Worm (Caenorhabditis elegans) whole organism, late embryonic: Measurements from ENCODE around the gene T24C12.1.
A peak's percentile ranks its signal among the peaks of the same experiment; 100 is the strongest.

ENCODE experiments used
- F13H6.1 ChIP-seq: sonication (generic microtip); optimal IDR thresholded peaks from 2 replicates; lab custom pipeline; 2016; ENCODE audit warnings: missing genetic modification characterization, missing compliant biosample characterization
- K02D7.2 ChIP-seq: sonication (generic microtip); optimal IDR thresholded peaks from 2 replicates; lab custom pipeline; 2017; ENCODE audit warnings: mild to moderate bottlenecking, missing genetic modification characterization, missing compliant biosample characterization
- K09A11.1 ChIP-seq: sonication (generic microtip); optimal IDR thresholded peaks from 2 replicates; lab custom pipeline; 2017; ENCODE audit warnings: antibody characterized with exemption, mild to moderate bottlenecking, missing genetic modification characterization, missing compliant biosample characterization; ENCODE audit not compliant: insufficient read depth
- Y22D7AL.16 ChIP-seq: sonication (generic microtip); optimal IDR thresholded peaks from 2 replicates; lab custom pipeline; 2016; ENCODE audit warnings: missing genetic modification characterization, missing compliant biosample characterization
- ama-1 ChIP-seq: fragments of 150-350 bp; optimal IDR thresholded peaks from 2 replicates; lab custom pipeline; 2014
- ceh-14 ChIP-seq: sonication (generic microtip); optimal IDR thresholded peaks from 2 replicates; lab custom pipeline; 2016; ENCODE audit warnings: missing genotype, missing genetic modification characterization, missing compliant biosample characterization
- ceh-19 ChIP-seq: fragments of 200-800 bp; sonication (Bioruptor generic); optimal IDR thresholded peaks from 2 replicates; lab custom pipeline; 2018; ENCODE audit warnings: mild to moderate bottlenecking, missing genetic modification characterization, missing compliant biosample characterization
- ceh-24 ChIP-seq: sonication (generic microtip); optimal IDR thresholded peaks from 2 replicates; lab custom pipeline; 2016; ENCODE audit warnings: mild to moderate bottlenecking, missing genetic modification characterization, missing compliant biosample characterization
- ceh-30 ChIP-seq: fragments of 150-350 bp; optimal IDR thresholded peaks from 2 replicates; lab custom pipeline; 2014; ENCODE audit warnings: missing biosample characterization, missing genetic modification characterization
- ceh-48 ChIP-seq: sonication (generic microtip); optimal IDR thresholded peaks from 2 replicates; lab custom pipeline; 2016; ENCODE audit warnings: missing genetic modification characterization, inconsistent platforms, missing compliant biosample characterization
- che-1 ChIP-seq: sonication (generic microtip); optimal IDR thresholded peaks from 2 replicates; lab custom pipeline; 2016; ENCODE audit warnings: mild to moderate bottlenecking, missing genetic modification characterization, missing compliant biosample characterization
- elt-2 ChIP-seq: sonication (generic microtip); optimal IDR thresholded peaks from 2 replicates; lab custom pipeline; 2016; ENCODE audit warnings: missing genetic modification reagents, missing genetic modification characterization, missing compliant biosample characterization
- ets-4 ChIP-seq: sonication (generic microtip); optimal IDR thresholded peaks from 2 replicates; lab custom pipeline; 2016; ENCODE audit warnings: missing genetic modification characterization, missing compliant biosample characterization
- fax-1 ChIP-seq: sonication (generic microtip); optimal IDR thresholded peaks from 2 replicates; lab custom pipeline; 2016; ENCODE audit warnings: missing genotype, missing genetic modification characterization, missing compliant biosample characterization
- hlh-13 ChIP-seq: fragments of 200-800 bp; sonication (Bioruptor generic); optimal IDR thresholded peaks from 2 replicates; lab custom pipeline; 2018; ENCODE audit warnings: mild to moderate bottlenecking, missing genetic modification characterization, missing compliant biosample characterization
- hlh-15 ChIP-seq: sonication (generic microtip); optimal IDR thresholded peaks from 2 replicates; lab custom pipeline; 2016; ENCODE audit warnings: missing genetic modification characterization, missing compliant biosample characterization
- hlh-30 ChIP-seq: sonication (generic microtip); optimal IDR thresholded peaks from 2 replicates; lab custom pipeline; 2017; ENCODE audit warnings: antibody characterized with exemption, missing genetic modification characterization, missing compliant biosample characterization; ENCODE audit not compliant: insufficient read depth
- hlh-6 ChIP-seq: sonication (generic microtip); optimal IDR thresholded peaks from 2 replicates; lab custom pipeline; 2016; ENCODE audit warnings: missing genotype, missing genetic modification characterization, missing compliant biosample characterization
- lin-11 ChIP-seq: fragments of 200-800 bp; sonication (Bioruptor generic); optimal IDR thresholded peaks from 2 replicates; lab custom pipeline; 2018; ENCODE audit warnings: mild to moderate bottlenecking, missing genetic modification characterization, missing compliant biosample characterization
- madf-2 ChIP-seq: sonication (generic microtip); optimal IDR thresholded peaks from 2 replicates; lab custom pipeline; 2017; ENCODE audit warnings: missing genetic modification characterization, missing compliant biosample characterization
- nhr-11 ChIP-seq: fragments of 150-350 bp; optimal IDR thresholded peaks from 2 replicates; lab custom pipeline; 2014; ENCODE audit warnings: missing biosample characterization, missing genetic modification characterization
- npax-4 ChIP-seq: sonication (generic microtip); optimal IDR thresholded peaks from 2 replicates; lab custom pipeline; 2016; ENCODE audit warnings: missing genetic modification characterization, missing compliant biosample characterization
- odd-2 ChIP-seq: sonication (generic microtip); optimal IDR thresholded peaks from 2 replicates; lab custom pipeline; 2017; ENCODE audit warnings: antibody characterized with exemption, mild to moderate bottlenecking, missing genetic modification characterization, missing compliant biosample characterization
- pat-9 ChIP-seq: fragments of 200-800 bp; sonication (Bioruptor generic); optimal IDR thresholded peaks from 2 replicates; lab custom pipeline; 2018; ENCODE audit warnings: mild to moderate bottlenecking, missing genetic modification characterization, moderate library complexity, missing compliant biosample characterization
- pha-4 ChIP-seq: fragments of 150-350 bp; optimal IDR thresholded peaks from 2 replicates; lab custom pipeline; 2018; ENCODE audit warnings: missing biosample characterization, missing genetic modification reagents, missing genetic modification characterization
- pqm-1 ChIP-seq: sonication (generic microtip); optimal IDR thresholded peaks from 2 replicates; lab custom pipeline; 2016; ENCODE audit warnings: missing genetic modification characterization, missing compliant biosample characterization
- pros-1 ChIP-seq: fragments of 150-350 bp; optimal IDR thresholded peaks from 2 replicates; lab custom pipeline; 2014; ENCODE audit warnings: missing biosample characterization, missing genetic modification reagents, missing genetic modification characterization
- ref-2 ChIP-seq: sonication (generic microtip); optimal IDR thresholded peaks from 2 replicates; lab custom pipeline; 2016; ENCODE audit warnings: missing genetic modification characterization, missing compliant biosample characterization
- sdc-2 ChIP-seq: sonication (generic microtip); optimal IDR thresholded peaks from 2 replicates; lab custom pipeline; 2016; ENCODE audit warnings: missing genotype, missing genetic modification characterization, missing compliant biosample characterization
- sox-2 ChIP-seq: fragments of 200-800 bp; sonication (Bioruptor generic); IDR thresholded peaks from 2 replicates; pipeline ENCODE4 v1.3.6; 2022; ENCODE audit warnings: missing genetic modification reagents, missing genetic modification characterization, missing compliant biosample characterization
- ttx-3 ChIP-seq: sonication (generic microtip); optimal IDR thresholded peaks from 2 replicates; lab custom pipeline; 2016; ENCODE audit warnings: missing genetic modification reagents, missing genetic modification characterization, missing compliant biosample characterization
- unc-42 ChIP-seq: sonication (generic microtip); optimal IDR thresholded peaks from 2 replicates; lab custom pipeline; 2016; ENCODE audit warnings: missing genotype, missing genetic modification characterization, missing compliant biosample characterization
- unc-86 ChIP-seq: sonication (generic microtip); optimal IDR thresholded peaks from 2 replicates; lab custom pipeline; 2016; ENCODE audit warnings: missing genetic modification characterization, missing compliant biosample characterization

T24C12.1 gene

DNA sequence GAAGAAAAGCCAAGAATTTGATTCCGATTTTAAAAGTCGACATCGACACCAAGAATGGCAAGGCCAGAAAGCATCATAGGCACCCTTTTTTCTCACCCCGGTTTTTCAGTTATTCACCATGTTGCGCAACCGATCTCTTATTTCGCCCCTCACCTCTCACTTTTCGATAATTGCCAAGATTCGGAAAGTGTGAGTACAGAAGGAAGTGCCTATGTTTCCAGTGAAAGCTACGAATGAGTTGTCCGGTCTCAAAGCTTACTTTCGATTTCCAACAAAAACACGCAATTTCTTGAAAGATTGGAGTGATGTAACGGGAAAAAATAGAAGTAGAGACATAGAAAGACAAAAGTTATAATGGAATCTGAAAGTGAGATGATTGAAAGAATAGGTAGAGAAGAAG is 45.5 kb upstream of the T24C12.1 start:
- TF ChIP-seq ref-2 (tag; lab: Kevin White, UChicago) = no peak
- no peak for TF ChIP-seq npax-4 (tag; lab: Kevin White, UChicago)
- no peak for TF ChIP-seq pros-1 (tag; lab: Kevin White, UChicago)
- no peak for TF ChIP-seq unc-42 (tag; lab: Kevin White, UChicago)
- TF ChIP-seq F13H6.1 (tag; lab: Kevin White, UChicago) = no peak
- no peak for TF ChIP-seq unc-86 (tag; lab: Kevin White, UChicago)
- no peak for TF ChIP-seq ceh-14

DNA sequence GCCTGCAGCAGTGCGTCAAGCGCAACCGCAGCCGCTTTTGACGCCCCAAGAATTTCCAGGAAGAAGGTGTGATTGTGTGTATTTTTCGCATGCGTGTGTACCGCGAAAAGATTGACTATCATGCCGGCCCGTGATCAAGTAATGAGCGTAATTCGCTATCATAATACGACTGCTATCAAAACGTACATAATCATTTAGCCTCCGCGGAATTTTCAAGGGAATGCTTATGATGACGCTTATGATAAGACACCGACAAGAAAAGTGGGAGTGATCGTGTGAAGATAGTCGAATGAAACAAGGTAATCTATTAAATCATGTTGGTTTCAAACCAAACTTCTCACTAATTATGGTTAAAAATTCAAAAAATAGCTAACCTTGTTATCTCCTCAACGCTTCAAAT is 41.4 kb upstream of the T24C12.1 start:
- no peak for TF ChIP-seq hlh-30
- peak; percentile 17 for TF ChIP-seq elt-2 (tag; lab: Kevin White, UChicago)

DNA sequence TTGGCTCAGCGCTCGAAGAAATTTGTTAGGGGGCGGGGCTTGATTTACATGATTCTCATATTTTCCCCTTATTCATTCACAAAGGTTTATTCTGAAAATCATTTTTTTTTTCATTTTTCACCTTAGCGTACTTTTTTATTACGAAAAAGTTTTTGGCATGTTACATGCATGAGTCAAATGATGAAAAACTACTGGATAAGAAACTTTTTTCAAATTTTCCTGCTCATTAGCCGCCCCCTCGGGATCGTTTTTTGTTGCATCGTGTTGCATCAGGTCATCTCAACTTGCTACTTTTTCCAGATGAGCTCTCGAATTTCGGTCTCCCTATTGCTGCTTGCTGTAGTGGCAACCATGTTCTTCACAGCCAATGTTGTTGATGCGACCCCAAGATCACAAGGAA is 36.2 kb upstream of the T24C12.1 start, which contains the start of gene pdf-2:
pdf-2 (plus strand) TSS at position 301 of the 400 bp plus-strand sequence.
- TF ChIP-seq che-1 (tag; lab: Kevin White, UChicago) (no peak), hlh-13 (GFP tag; lab: Kevin White, UChicago) (no peak), ceh-19 (GFP tag; lab: Kevin White, UChicago) (no peak), ama-1 (lab: Kevin White, UChicago) (no peak), ceh-24 (tag; lab: Kevin White, UChicago) (no peak), K09A11.1 (tag; lab: Kevin White, UChicago) (no peak), unc-86 (tag; lab: Kevin White, UChicago) (no peak), ttx-3 (no peak), pqm-1 (no peak), K02D7.2 (no peak), hlh-15 (no peak), pat-9 (tag; lab: Kevin White, UChicago) (no peak), ceh-30 (tag; lab: Kevin White, UChicago) (no peak)
- TF ChIP-seq, all 69 proteins: peak for 0

DNA sequence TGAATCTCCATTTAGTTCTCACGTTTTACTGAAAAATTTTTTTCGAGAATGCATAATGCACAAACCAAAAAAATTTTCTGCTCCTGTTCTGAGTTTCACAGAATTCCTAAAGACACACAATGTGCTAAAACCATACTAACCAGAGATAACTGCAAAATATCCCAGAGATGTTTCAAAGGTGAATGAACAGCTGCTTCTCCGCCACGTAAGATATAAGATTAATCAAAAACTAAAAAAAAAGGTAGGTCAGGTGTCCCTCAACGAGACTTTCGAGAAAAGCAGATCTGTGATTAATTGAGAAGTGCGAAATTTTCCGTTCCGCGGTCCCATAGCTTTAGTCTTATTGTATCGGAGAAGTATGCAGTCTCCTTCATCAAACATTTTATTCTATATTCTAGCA is 34.5 kb upstream of the T24C12.1 start, which contains the start of gene F48B9.3:
F48B9.3 (plus strand) TSS at position 301 of the 400 bp plus-strand sequence.
- no peak for TF ChIP-seq hlh-13 (GFP tag; lab: Kevin White, UChicago)
- TF ChIP-seq fax-1 (tag; lab: Kevin White, UChicago) = no peak
- TF ChIP-seq sdc-2 = no peak
- no peak for TF ChIP-seq Y22D7AL.16 (tag; lab: Kevin White, UChicago)
- no peak for TF ChIP-seq pha-4 (tag; lab: Kevin White, UChicago)
- no peak for TF ChIP-seq madf-2 (tag; lab: Kevin White, UChicago)
- TF ChIP-seq odd-2 (tag; lab: Kevin White, UChicago) = no peak
- TF ChIP-seq nhr-11 (tag; lab: Kevin White, UChicago) = no peak
- TF ChIP-seq unc-42 (tag; lab: Kevin White, UChicago) = no peak
- no peak for TF ChIP-seq sox-2 (GFP tag; lab: Robert Waterston, UW)
- no peak for TF ChIP-seq che-1 (tag; lab: Kevin White, UChicago)
- TF ChIP-seq hlh-6 (tag; lab: Kevin White, UChicago) = no peak
- TF ChIP-seq lin-11 (tag; lab: Kevin White, UChicago) = no peak

DNA sequence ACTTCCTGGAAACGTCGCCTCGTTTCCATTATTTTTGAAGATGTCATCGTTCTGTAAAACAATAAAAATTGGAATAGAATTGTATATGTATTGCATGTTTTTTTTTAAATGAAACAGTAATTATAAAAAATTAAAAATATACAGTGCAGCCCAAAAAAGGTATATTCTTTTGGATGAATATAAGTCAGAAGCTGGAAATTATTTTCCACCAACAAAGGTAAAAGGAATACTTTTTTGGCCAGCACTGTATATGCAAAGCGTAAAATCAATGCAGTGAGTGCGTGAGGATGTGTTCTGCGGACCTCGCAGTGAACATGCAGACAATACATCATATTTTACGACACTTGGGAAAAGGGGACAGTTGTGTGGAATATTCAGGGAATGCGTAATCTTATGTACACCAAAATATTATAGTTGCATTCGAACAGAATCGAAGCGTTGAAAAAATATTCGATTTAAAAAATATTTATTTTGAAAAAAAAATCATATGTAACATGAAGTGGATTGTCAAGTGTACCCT is 22.8 kb upstream of the T24C12.1 start, which contains the start of gene F48B9.8:
F48B9.8 (minus strand) TSS at position 51 of the 520 bp plus-strand sequence.
- peak; percentile 63 for TF ChIP-seq ceh-48 (tag; lab: Kevin White, UChicago)
- TF ChIP-seq che-1 (tag; lab: Kevin White, UChicago) = no peak
- TF ChIP-seq ets-4 (tag; lab: Kevin White, UChicago) = no peak
